Worm (Caenorhabditis elegans) whole organism, L1 larva: ENCODE data around the gene C34F6.11.

ENCODE experiments used
- C04F5.9 ChIP-seq: sonication (generic microtip); optimal IDR thresholded peaks from 2 replicates; lab custom pipeline; 2016; ENCODE audit warnings: missing genetic modification characterization, missing compliant biosample characterization
- C34B4.2 ChIP-seq: sonication (generic microtip); optimal IDR thresholded peaks from 2 replicates; lab custom pipeline; 2017; ENCODE audit warnings: mild to moderate bottlenecking, missing genetic modification characterization, missing compliant biosample characterization
- Y116A8C.19 ChIP-seq: sonication (generic microtip); optimal IDR thresholded peaks from 2 replicates; lab custom pipeline; 2016; ENCODE audit warnings: missing compliant biosample characterization, missing genetic modification characterization, borderline replicate concordance
- aly-2 ChIP-seq: fragments of 150-350 bp; optimal IDR thresholded peaks from 2 replicates; lab custom pipeline; 2014; ENCODE audit warnings: missing biosample characterization, missing genetic modification characterization
- blmp-1 ChIP-seq: fragments of 150-350 bp; optimal IDR thresholded peaks from 2 replicates; lab custom pipeline; 2014; ENCODE audit warnings: missing biosample characterization, missing genetic modification characterization
- ceh-8 ChIP-seq: fragments of 200-800 bp; sonication (Bioruptor generic); optimal IDR thresholded peaks from 2 replicates; lab custom pipeline; 2018; ENCODE audit warnings: mild to moderate bottlenecking, missing genetic modification characterization, moderate library complexity, missing compliant biosample characterization
- ces-1 ChIP-seq: fragments of 150-350 bp; optimal IDR thresholded peaks from 2 replicates; lab custom pipeline; 2014; ENCODE audit warnings: missing biosample characterization, missing genetic modification reagents, missing genetic modification characterization
- efl-1 ChIP-seq, 4 experiments: fragments of 150-350 bp; optimal IDR thresholded peaks in 3 of 4; peaks in 1 of 4; 1 replicate in 1 of 4; 2 replicates in 3 of 4; lab custom pipeline; 2014; ENCODE audit warnings: missing biosample characterization in 2 of 4, missing genetic modification characterization in 2 of 4, missing genetic modification reagents in 2 of 4
- efl-3 ChIP-seq: fragments of 200-800 bp; sonication (Bioruptor generic); optimal IDR thresholded peaks from 2 replicates; lab custom pipeline; 2018; ENCODE audit warnings: mild to moderate bottlenecking, missing genetic modification characterization, missing compliant biosample characterization
- elt-2 ChIP-seq: sonication (generic microtip); optimal IDR thresholded peaks from 2 replicates; lab custom pipeline; 2016; ENCODE audit warnings: missing genetic modification characterization, mild to moderate bottlenecking, inconsistent platforms, missing compliant biosample characterization, missing genetic modification reagents
- elt-3 ChIP-seq, 6 experiments: fragments of 150-350 bp in 1 of 6; sonication (generic microtip); optimal IDR thresholded peaks; 2 replicates each; lab custom pipeline; 2017 to 2018; ENCODE audit warnings: missing biosample characterization in 6 of 6, missing genetic modification characterization in 6 of 6, inconsistent platforms in 1 of 6
- ets-5 ChIP-seq: fragments of 200-800 bp; sonication (Bioruptor generic); IDR thresholded peaks from 2 replicates; pipeline ENCODE4 v1.3.6; 2022; ENCODE audit warnings: missing genetic modification characterization, missing compliant biosample characterization
- fkh-10 ChIP-seq: sonication (generic microtip); optimal IDR thresholded peaks from 2 replicates; lab custom pipeline; 2017; ENCODE audit warnings: missing biosample characterization, missing genetic modification reagents, missing genetic modification characterization
- fkh-4 ChIP-seq: sonication (generic microtip); optimal IDR thresholded peaks from 2 replicates; lab custom pipeline; 2016; ENCODE audit warnings: missing compliant biosample characterization, missing genetic modification characterization, borderline replicate concordance
- fkh-8 ChIP-seq: sonication (generic microtip); optimal IDR thresholded peaks from 2 replicates; lab custom pipeline; 2016; ENCODE audit warnings: mild to moderate bottlenecking, missing genetic modification characterization, missing compliant biosample characterization
- grh-1 ChIP-seq: fragments of 200-800 bp; sonication (Bioruptor generic); IDR thresholded peaks from 2 replicates; pipeline ENCODE4 v1.3.6; 2022; ENCODE audit warnings: missing genetic modification reagents, missing genetic modification characterization, missing compliant biosample characterization
- hlh-4 ChIP-seq: sonication (generic microtip); optimal IDR thresholded peaks from 2 replicates; lab custom pipeline; 2016; ENCODE audit warnings: mild to moderate bottlenecking, missing genetic modification characterization, missing compliant biosample characterization
- irx-1 ChIP-seq: sonication (generic microtip); optimal IDR thresholded peaks from 2 replicates; lab custom pipeline; 2016; ENCODE audit warnings: missing genetic modification characterization, missing compliant biosample characterization
- jun-1 ChIP-seq: fragments of 150-350 bp; optimal IDR thresholded peaks from 2 replicates; lab custom pipeline; 2014; ENCODE audit warnings: missing biosample characterization, missing genetic modification reagents, missing genetic modification characterization
- lin-14 ChIP-seq: fragments of 200-800 bp; sonication (Bioruptor generic); optimal IDR thresholded peaks from 2 replicates; lab custom pipeline; 2018; ENCODE audit warnings: mild to moderate bottlenecking, missing genetic modification characterization, moderate library complexity, missing compliant biosample characterization
- lir-3 ChIP-seq: sonication (generic microtip); optimal IDR thresholded peaks from 2 replicates; lab custom pipeline; 2016; ENCODE audit warnings: mild to moderate bottlenecking, missing genetic modification characterization, moderate library complexity, missing compliant biosample characterization; ENCODE audit not compliant: poor library complexity
- lsy-2 ChIP-seq, 2 experiments: fragments of 150-350 bp; optimal IDR thresholded peaks; 2 replicates each; lab custom pipeline; 2014; ENCODE audit warnings: missing biosample characterization in 2 of 2, missing genetic modification characterization in 2 of 2
- mab-9 ChIP-seq: fragments of 200-800 bp; sonication (Bioruptor generic); IDR thresholded peaks from 2 replicates; pipeline ENCODE4 v1.3.6; 2022; ENCODE audit warnings: missing genetic modification reagents, missing genetic modification characterization, missing compliant biosample characterization
- mep-1 ChIP-seq: fragments of 150-350 bp; optimal IDR thresholded peaks from 2 replicates; lab custom pipeline; 2014; ENCODE audit warnings: missing biosample characterization, missing genetic modification characterization
- nhr-11 ChIP-seq: fragments of 150-350 bp; optimal IDR thresholded peaks from 2 replicates; lab custom pipeline; 2014; ENCODE audit warnings: missing biosample characterization, missing genetic modification characterization
- nhr-12 ChIP-seq: sonication (generic microtip); optimal IDR thresholded peaks from 2 replicates; lab custom pipeline; 2017; ENCODE audit warnings: missing biosample characterization, missing genetic modification characterization
- nhr-19 ChIP-seq: fragments of 200-800 bp; sonication (Bioruptor generic); conservative IDR thresholded peaks from 2 replicates; pipeline ENCODE4 v1.3.6; 2022; ENCODE audit warnings: missing genetic modification characterization, missing compliant biosample characterization
- nhr-20 ChIP-seq: sonication (generic microtip); optimal IDR thresholded peaks from 2 replicates; lab custom pipeline; 2016; ENCODE audit warnings: mild to moderate bottlenecking, missing genetic modification characterization, missing compliant biosample characterization
- nhr-237 ChIP-seq: fragments of 150-350 bp; optimal IDR thresholded peaks from 2 replicates; lab custom pipeline; 2014; ENCODE audit warnings: missing biosample characterization, missing genetic modification characterization
- nhr-28 ChIP-seq: fragments of 150-350 bp; optimal IDR thresholded peaks from 2 replicates; lab custom pipeline; 2014; ENCODE audit warnings: missing biosample characterization, missing genetic modification characterization
- nhr-71 ChIP-seq: sonication (generic microtip); optimal IDR thresholded peaks from 2 replicates; lab custom pipeline; 2016; ENCODE audit warnings: mild to moderate bottlenecking, missing genetic modification characterization, moderate library complexity, missing compliant biosample characterization
- nhr-85 ChIP-seq: sonication (generic microtip); peaks from one replicate; lab custom pipeline; 2016; ENCODE audit warnings: missing genetic modification characterization, inconsistent platforms, missing compliant biosample characterization
- pag-3 ChIP-seq: sonication (generic microtip); optimal IDR thresholded peaks from 2 replicates; lab custom pipeline; 2017; ENCODE audit warnings: missing genetic modification characterization, mild to moderate bottlenecking, missing compliant biosample characterization, antibody characterized with exemption, borderline replicate concordance; ENCODE audit not compliant: insufficient read depth
- rnt-1 ChIP-seq: sonication (generic microtip); optimal IDR thresholded peaks from 2 replicates; lab custom pipeline; 2016; ENCODE audit warnings: mild to moderate bottlenecking, missing genetic modification characterization, moderate library complexity, missing compliant biosample characterization
- swsn-7 ChIP-seq: sonication (generic microtip); optimal IDR thresholded peaks from 2 replicates; lab custom pipeline; 2016; ENCODE audit warnings: missing genetic modification characterization, missing compliant biosample characterization
- tlp-1 ChIP-seq: fragments of 150-350 bp; optimal IDR thresholded peaks from 2 replicates; lab custom pipeline; 2014; ENCODE audit warnings: missing biosample characterization, missing genetic modification characterization
- unc-130 ChIP-seq: fragments of 150-350 bp; optimal IDR thresholded peaks from 2 replicates; lab custom pipeline; 2017; ENCODE audit warnings: missing biosample characterization, missing genetic modification characterization, inconsistent platforms
- unc-62 ChIP-seq: fragments of 150-350 bp; optimal IDR thresholded peaks from 2 replicates; lab custom pipeline; 2014; ENCODE audit warnings: missing biosample characterization, missing genetic modification reagents, missing genetic modification characterization
- unc-86 ChIP-seq: sonication (generic microtip); optimal IDR thresholded peaks from 2 replicates; lab custom pipeline; 2016; ENCODE audit warnings: missing genetic modification characterization, missing compliant biosample characterization
- unc-98 ChIP-seq: fragments of 200-800 bp; sonication (Bioruptor generic); IDR thresholded peaks from 2 replicates; pipeline ENCODE4 v1.3.6; 2022; ENCODE audit warnings: missing genetic modification characterization, missing compliant biosample characterization
- xbp-1 ChIP-seq: sonication (generic microtip); optimal IDR thresholded peaks from 2 replicates; lab custom pipeline; 2016; ENCODE audit warnings: missing genetic modification characterization, missing compliant biosample characterization
- zag-1 ChIP-seq: fragments of 150-350 bp; optimal IDR thresholded peaks from 2 replicates; lab custom pipeline; 2014; ENCODE audit warnings: missing biosample characterization, missing genetic modification characterization
- zip-4 ChIP-seq: fragments of 200-800 bp; sonication (Bioruptor generic); optimal IDR thresholded peaks from 2 replicates; lab custom pipeline; 2018; ENCODE audit warnings: mild to moderate bottlenecking, missing genetic modification characterization, moderate library complexity, missing compliant biosample characterization
- ztf-11 ChIP-seq, 2 experiments: sonication (generic microtip); optimal IDR thresholded peaks; 2 replicates each; lab custom pipeline; 2016 to 2017; ENCODE audit warnings: missing genetic modification characterization in 2 of 2, missing biosample characterization in 1 of 2, missing compliant biosample characterization in 1 of 2
- ztf-4 ChIP-seq: fragments of 150-350 bp; optimal IDR thresholded peaks from 2 replicates; lab custom pipeline; 2014; ENCODE audit warnings: missing biosample characterization, missing genetic modification characterization

Gene C34F6.11

ce11 chrX:11252429-11252828, 48.7 kb upstream of the C34F6.11 start (continued):
- peak; percentile 23 for TF ChIP-seq blmp-1 (tag; lab: Kevin White, UChicago)
- peak; percentile 67 for TF ChIP-seq nhr-19
- no peak for TF ChIP-seq fkh-10 (GFP tag; lab: Kevin White, UChicago)
- TF ChIP-seq nhr-11 (tag; lab: Kevin White, UChicago): no peak

- TF ChIP-seq nhr-28 (no peak), elt-2 (tag; lab: Kevin White, UChicago) (peak; percentile 66), mep-1 (tag; lab: Kevin White, UChicago) (no peak)
Measured at ce11 chrX:11251928-11252327, 48.2 kb upstream of the C34F6.11 start.

ce11 chrX:11250983-11251382, 47.3 kb upstream of the C34F6.11 start:
- TF ChIP-seq unc-130 (tag; lab: Kevin White, UChicago) (no peak), jun-1 (tag; lab: Kevin White, UChicago) (peak; percentile 2), nhr-85 (no peak), ceh-8 (GFP tag; lab: Kevin White, UChicago) (no peak), irx-1 (no peak), elt-3 (tag; optimal IDR thresholded peaks at IDR 0.05; lab: Kevin White, UChicago) (peak in 4 of 6 experiments; percentile 31 to 53 (median 37)), tlp-1 (tag; lab: Kevin White, UChicago) (no peak), fkh-4 (tag; lab: Kevin White, UChicago) (no peak), nhr-237 (tag; lab: Kevin White, UChicago) (no peak), unc-98 (no peak), hlh-4 (tag; lab: Kevin White, UChicago) (no peak), nhr-11 (tag; lab: Kevin White, UChicago) (no peak), ces-1 (GFP tag; lab: Kevin White, UChicago) (no peak), aly-2 (tag; lab: Kevin White, UChicago) (no peak), efl-1 (optimal IDR thresholded peaks at IDR 0.05; lab: Kevin White, UChicago) (no peak), efl-1 (GFP tag; optimal IDR thresholded peaks at IDR 0.05 in 1 of 2; lab: Kevin White, UChicago) (no peak), grh-1 (GFP tag; lab: Robert Waterston, UW) (no peak), ztf-11 (tag; optimal IDR thresholded peaks at IDR 0.05; lab: Kevin White, UChicago) (no peak), Y116A8C.19 (tag; lab: Kevin White, UChicago) (no peak), mab-9 (GFP tag; lab: Robert Waterston, UW) (no peak), zip-4 (GFP tag; lab: Kevin White, UChicago) (no peak), lsy-2 (tag; optimal IDR thresholded peaks at IDR 0.05; lab: Kevin White, UChicago) (no peak), rnt-1 (tag; lab: Kevin White, UChicago) (no peak), ztf-4 (tag; lab: Kevin White, UChicago) (no peak), unc-86 (tag; lab: Kevin White, UChicago) (no peak), lin-14 (peak; percentile 50), efl-3 (GFP tag; lab: Kevin White, UChicago) (no peak), unc-62 (GFP tag; lab: Kevin White, UChicago) (no peak), C34B4.2 (tag; lab: Kevin White, UChicago) (no peak), nhr-20 (tag; lab: Kevin White, UChicago) (peak; percentile 13), swsn-7 (tag; lab: Kevin White, UChicago) (no peak), lir-3 (tag; lab: Kevin White, UChicago) (no peak), elt-2 (tag; lab: Kevin White, UChicago) (peak; percentile 91), pag-3 (tag; lab: Kevin White, UChicago) (no peak), fkh-8 (tag; lab: Kevin White, UChicago) (no peak), zag-1 (tag; lab: Kevin White, UChicago) (no peak), nhr-71 (tag; lab: Kevin White, UChicago) (peak; percentile 11), C04F5.9 (no peak), mep-1 (tag; lab: Kevin White, UChicago) (no peak), nhr-12 (tag; lab: Kevin White, UChicago) (no peak), ets-5 (GFP tag; lab: Robert Waterston, UW) (no peak), xbp-1 (tag; lab: Kevin White, UChicago) (no peak)
